Fruit fly (Drosophila melanogaster) whole organism, wandering third instar larva: Measurements from ENCODE around the gene CG9609.

Source experiments
- Dfd ChIP-seq: fragments of >200 bp; optimal IDR thresholded peaks from 2 replicates; lab custom pipeline; 2017; ENCODE audit warnings: missing biosample characterization, missing genetic modification characterization
- Hnf4 ChIP-seq: fragments of 200-800 bp; sonication (Bioruptor generic); optimal IDR thresholded peaks from 2 replicates; lab custom pipeline; 2016; ENCODE audit warnings: missing biosample characterization, mild to moderate bottlenecking, missing genetic modification characterization
- Myc ChIP-seq: fragments of >200 bp; optimal IDR thresholded peaks from 2 replicates; lab custom pipeline; 2017
- OdsH ChIP-seq: fragments of 200-800 bp; sonication (Bioruptor generic); optimal IDR thresholded peaks from 2 replicates; lab custom pipeline; 2016; ENCODE audit warnings: missing biosample characterization, mild to moderate bottlenecking, missing genetic modification characterization
- dmrt93B ChIP-seq: fragments of 200-800 bp; sonication (Bioruptor generic); optimal IDR thresholded peaks from 2 replicates; lab custom pipeline; 2018; ENCODE audit warnings: missing biosample characterization, mild to moderate bottlenecking, missing genetic modification characterization
- fru ChIP-seq: fragments of 200-800 bp; sonication (Bioruptor generic); optimal IDR thresholded peaks from 3 replicates; lab custom pipeline; 2016; ENCODE audit warnings: missing biosample characterization, mild to moderate bottlenecking, missing genetic modification characterization
- pan ChIP-seq: fragments of >200 bp; optimal IDR thresholded peaks from 2 replicates; lab custom pipeline; 2017
- tai ChIP-seq: sonication (Bioruptor generic); optimal IDR thresholded peaks from 2 replicates; lab custom pipeline; 2016; ENCODE audit warnings: missing biosample characterization, missing genetic modification characterization

dm6 chrX:16736180-16736579, 50.6 kb downstream of the CG9609 start:
- TF ChIP-seq pan (lab: Kevin White, UChicago) (no peak), dmrt93B (GFP tag; lab: Kevin White, UChicago) (no peak), Hnf4 (GFP tag; lab: Kevin White, UChicago) (no peak), Myc (lab: Kevin White, UChicago) (no peak), tai (GFP tag; lab: Kevin White, UChicago) (no peak), OdsH (no peak), fru (no peak), Dfd (no peak)
